Fruit fly (Drosophila melanogaster) whole organism, embryonic: Measurements from ENCODE around the gene CG7029.

ENCODE experiments used
- BEAF-32 ChIP-seq: fragments of 200-800 bp; sonication (Bioruptor generic); optimal IDR thresholded peaks from 3 replicates; lab custom pipeline; 2017; ENCODE audit warnings: missing biosample characterization, missing genetic modification characterization, mild to moderate bottlenecking, moderate library complexity, missing genetic modification reagents
- CG10274 ChIP-seq: fragments of 200-800 bp; sonication (Bioruptor generic); optimal IDR thresholded peaks from 3 replicates; lab custom pipeline; 2017; ENCODE audit warnings: missing biosample characterization, mild to moderate bottlenecking, missing genetic modification characterization
- CG10462 ChIP-seq: fragments of 200-800 bp; sonication (Bioruptor generic); optimal IDR thresholded peaks from 2 replicates; lab custom pipeline; 2016; ENCODE audit warnings: missing biosample characterization, missing genetic modification characterization
- CG11723 ChIP-seq: fragments of 200-800 bp; sonication (Bioruptor generic); optimal IDR thresholded peaks from 2 replicates; lab custom pipeline; 2017; ENCODE audit warnings: missing biosample characterization, mild to moderate bottlenecking, missing genetic modification characterization
- CG12071 ChIP-seq: fragments of 200-800 bp; sonication (Bioruptor generic); optimal IDR thresholded peaks from 3 replicates; lab custom pipeline; 2018; ENCODE audit warnings: missing biosample characterization, mild to moderate bottlenecking, missing genetic modification characterization
- CG12769 ChIP-seq: fragments of 200-800 bp; sonication (Bioruptor generic); optimal IDR thresholded peaks from 2 replicates; lab custom pipeline; 2019; ENCODE audit warnings: missing biosample characterization, mild to moderate bottlenecking, missing genetic modification characterization, moderate library complexity
- CG13123 ChIP-seq: fragments of 200-800 bp; sonication (Bioruptor generic); optimal IDR thresholded peaks from 2 replicates; lab custom pipeline; 2016; ENCODE audit warnings: missing biosample characterization, missing genetic modification characterization
- CG14050 ChIP-seq: fragments of 200-800 bp; sonication (Bioruptor generic); IDR thresholded peaks from 3 replicates; pipeline ENCODE4 v1.3.6; 2022; ENCODE audit warnings: missing biosample characterization, missing genetic modification characterization
- CG15514 ChIP-seq: fragments of 200-800 bp; sonication (Bioruptor generic); optimal IDR thresholded peaks from 3 replicates; lab custom pipeline; 2017; ENCODE audit warnings: missing biosample characterization, missing genetic modification characterization, mild to moderate bottlenecking, moderate library complexity, missing genetic modification reagents
- CG1603 ChIP-seq: fragments of 200-800 bp; sonication (Bioruptor generic); optimal IDR thresholded peaks from 2 replicates; lab custom pipeline; 2019; ENCODE audit warnings: missing biosample characterization, mild to moderate bottlenecking, missing genetic modification characterization, moderate library complexity
- CG16813 ChIP-seq: fragments of 200-800 bp; sonication (Bioruptor generic); IDR thresholded peaks from 3 replicates; pipeline ENCODE4 v1.3.6; 2022; ENCODE audit warnings: missing biosample characterization, missing genetic modification characterization; ENCODE audit not compliant: partially characterized antibody
- CG17912 ChIP-seq: fragments of 200-800 bp; sonication (Bioruptor generic); optimal IDR thresholded peaks from 2 replicates; lab custom pipeline; 2018; ENCODE audit warnings: missing biosample characterization, mild to moderate bottlenecking, missing genetic modification characterization
- CG18764 ChIP-seq: fragments of 200-800 bp; sonication (Bioruptor generic); optimal IDR thresholded peaks from 3 replicates; lab custom pipeline; 2016; ENCODE audit warnings: missing biosample characterization, missing genetic modification characterization
- CG2199 ChIP-seq: fragments of 200-800 bp; sonication (Bioruptor generic); IDR thresholded peaks from 3 replicates; pipeline ENCODE4 v1.3.6; 2022; ENCODE audit warnings: missing biosample characterization, missing genetic modification characterization
- CG31388 ChIP-seq: fragments of 200-800 bp; sonication (Bioruptor generic); optimal IDR thresholded peaks from 2 replicates; lab custom pipeline; 2016; ENCODE audit warnings: missing biosample characterization, missing genetic modification characterization
- CG31441 ChIP-seq: fragments of 200-800 bp; sonication (Bioruptor generic); IDR thresholded peaks from 2 replicates; pipeline ENCODE4 v1.3.6; 2022; ENCODE audit warnings: missing biosample characterization, missing genetic modification characterization
- CG3163 ChIP-seq: fragments of 200-800 bp; sonication (Bioruptor generic); optimal IDR thresholded peaks from 3 replicates; lab custom pipeline; 2016; ENCODE audit warnings: missing biosample characterization, missing genetic modification characterization
- CG3995 ChIP-seq: fragments of 200-800 bp; sonication (Bioruptor generic); optimal IDR thresholded peaks from 3 replicates; lab custom pipeline; 2016; ENCODE audit warnings: missing biosample characterization, missing genetic modification characterization
- CG4404 ChIP-seq: fragments of 200-800 bp; sonication (Bioruptor generic); IDR thresholded peaks from 2 replicates; pipeline ENCODE4 v1.3.6; 2022; ENCODE audit warnings: missing biosample characterization, missing genetic modification characterization
- CG4424 ChIP-seq: fragments of 200-800 bp; sonication (Bioruptor generic); optimal IDR thresholded peaks from 3 replicates; lab custom pipeline; 2016; ENCODE audit warnings: missing biosample characterization, missing genetic modification characterization
- CG6765 ChIP-seq: fragments of 200-800 bp; sonication (Bioruptor generic); optimal IDR thresholded peaks from 3 replicates; lab custom pipeline; 2017; ENCODE audit warnings: missing biosample characterization, mild to moderate bottlenecking, missing genetic modification characterization
- CG6791 ChIP-seq: fragments of 200-800 bp; sonication (Bioruptor generic); IDR thresholded peaks from 3 replicates; pipeline ENCODE4 v1.3.6; 2022; ENCODE audit warnings: missing biosample characterization, missing genetic modification characterization; ENCODE audit not compliant: partially characterized antibody
- CG7556 ChIP-seq: fragments of 200-800 bp; sonication (Bioruptor generic); optimal IDR thresholded peaks from 2 replicates; lab custom pipeline; 2017; ENCODE audit warnings: missing biosample characterization, mild to moderate bottlenecking, missing genetic modification characterization
- CG7987 ChIP-seq: fragments of 200-800 bp; sonication (Bioruptor generic); optimal IDR thresholded peaks from 2 replicates; lab custom pipeline; 2018; ENCODE audit warnings: missing biosample characterization, mild to moderate bottlenecking, missing genetic modification characterization, moderate library complexity
- Dip3 ChIP-seq: fragments of 200-800 bp; sonication (Bioruptor generic); optimal IDR thresholded peaks from 3 replicates; lab custom pipeline; 2016; ENCODE audit warnings: missing biosample characterization, missing genetic modification characterization
- Doc2 ChIP-seq: fragments of 200-800 bp; sonication (Bioruptor generic); IDR thresholded peaks from 2 replicates; pipeline ENCODE4 v1.3.6; 2022; ENCODE audit warnings: missing biosample characterization, missing genetic modification characterization
- HHEX ChIP-seq: fragments of 200-800 bp; sonication (Bioruptor generic); optimal IDR thresholded peaks from 3 replicates; lab custom pipeline; 2017; ENCODE audit warnings: missing biosample characterization, mild to moderate bottlenecking, missing genetic modification characterization, missing genetic modification reagents
- Hr78 ChIP-seq, 2 experiments: fragments of 200-800 bp in 1 of 2; fragments of >200 bp in 1 of 2; sonication (Bioruptor generic) in 1 of 2; optimal IDR thresholded peaks; 2 replicates each; lab custom pipeline; 2017 to 2019; ENCODE audit warnings: missing biosample characterization in 2 of 2, missing genetic modification characterization in 2 of 2, mild to moderate bottlenecking in 1 of 2, moderate library complexity in 1 of 2
- MBD-R2 ChIP-seq: fragments of 200-800 bp; sonication (Bioruptor generic); IDR thresholded peaks from 2 replicates; pipeline ENCODE4 v1.3.6; 2022; ENCODE audit warnings: missing biosample characterization, missing genetic modification characterization
- Med ChIP-seq: fragments of 200-800 bp; sonication (Bioruptor generic); peaks from one replicate; lab custom pipeline; 2016; ENCODE audit warnings: missing biosample characterization, missing genetic modification characterization, mild to moderate bottlenecking, inconsistent platforms, moderate library complexity
- Ravus ChIP-seq: fragments of 200-800 bp; sonication (Bioruptor generic); IDR thresholded peaks from 2 replicates; pipeline ENCODE4 v1.3.6; 2022; ENCODE audit warnings: missing biosample characterization, missing genetic modification characterization
- Side ChIP-seq: fragments of 200-800 bp; sonication (Bioruptor generic); optimal IDR thresholded peaks from 2 replicates; lab custom pipeline; 2016; ENCODE audit warnings: missing biosample characterization, missing genetic modification characterization
- Six4 ChIP-seq: fragments of 200-800 bp; sonication (Bioruptor generic); optimal IDR thresholded peaks from 2 replicates; lab custom pipeline; 2016; ENCODE audit warnings: missing biosample characterization, missing genetic modification characterization
- Stat92E ChIP-seq, 3 experiments: fragments of >200 bp in 2 of 3; fragments of 200-800 bp in 1 of 3; sonication (Bioruptor generic) in 1 of 3; optimal IDR thresholded peaks; 2 replicates each; lab custom pipeline; 2017 to 2019; ENCODE audit warnings: missing biosample characterization in 3 of 3, missing genetic modification characterization in 3 of 3, mild to moderate bottlenecking in 1 of 3, moderate library complexity in 1 of 3
- al ChIP-seq: fragments of 200-800 bp; sonication (Bioruptor generic); IDR thresholded peaks from 2 replicates; pipeline ENCODE4 v1.3.6; 2022; ENCODE audit warnings: missing biosample characterization, missing genetic modification characterization
- ash1 ChIP-seq: fragments of 200-800 bp; sonication (Bioruptor generic); optimal IDR thresholded peaks from 2 replicates; lab custom pipeline; 2018; ENCODE audit warnings: missing biosample characterization, mild to moderate bottlenecking, missing genetic modification characterization
- crc ChIP-seq: fragments of 200-800 bp; sonication (Bioruptor generic); optimal IDR thresholded peaks from 2 replicates; lab custom pipeline; 2016; ENCODE audit warnings: missing biosample characterization, missing genetic modification characterization
- da ChIP-seq: fragments of 200-800 bp; sonication (Bioruptor generic); optimal IDR thresholded peaks from 2 replicates; lab custom pipeline; 2016; ENCODE audit warnings: missing biosample characterization, missing genetic modification characterization
- dan ChIP-seq: fragments of 200-800 bp; sonication (Bioruptor generic); IDR thresholded peaks from 2 replicates; pipeline ENCODE4 v1.3.6; 2022; ENCODE audit warnings: missing biosample characterization, missing genetic modification characterization
- eyg ChIP-seq: fragments of 200-800 bp; sonication (Bioruptor generic); optimal IDR thresholded peaks from 3 replicates; lab custom pipeline; 2016; ENCODE audit warnings: missing biosample characterization, missing genetic modification characterization
- fd102C ChIP-seq: fragments of 200-800 bp; sonication (Bioruptor generic); optimal IDR thresholded peaks from 2 replicates; lab custom pipeline; 2018; ENCODE audit warnings: missing biosample characterization, mild to moderate bottlenecking, missing genetic modification characterization, moderate library complexity
- fd96Cb ChIP-seq: fragments of 200-800 bp; sonication (Bioruptor generic); optimal IDR thresholded peaks from 2 replicates; lab custom pipeline; 2018; ENCODE audit warnings: missing biosample characterization, mild to moderate bottlenecking, missing genetic modification characterization, moderate library complexity
- grau ChIP-seq: fragments of 200-800 bp; optimal IDR thresholded peaks from 3 replicates; lab custom pipeline; 2019; ENCODE audit warnings: missing biosample characterization, mild to moderate bottlenecking, missing genetic modification characterization, moderate library complexity
- gro ChIP-seq: fragments of 200-800 bp; sonication (Bioruptor generic); optimal IDR thresholded peaks from 2 replicates; lab custom pipeline; 2016; ENCODE audit warnings: missing biosample characterization, missing genetic modification characterization
- h ChIP-seq: fragments of >200 bp; optimal IDR thresholded peaks from 2 replicates; lab custom pipeline; 2017
- lab ChIP-seq: fragments of 200-800 bp; sonication (Bioruptor generic); optimal IDR thresholded peaks from 3 replicates; lab custom pipeline; 2017; ENCODE audit warnings: missing biosample characterization, missing genetic modification characterization, mild to moderate bottlenecking, moderate library complexity, missing genetic modification reagents
- pfk ChIP-seq: fragments of 200-800 bp; sonication (Bioruptor generic); optimal IDR thresholded peaks from 2 replicates; lab custom pipeline; 2018; ENCODE audit warnings: missing biosample characterization, mild to moderate bottlenecking, missing genetic modification characterization, moderate library complexity
- pho ChIP-seq: fragments of 200-800 bp; sonication (Bioruptor generic); optimal IDR thresholded peaks from 2 replicates; lab custom pipeline; 2016; ENCODE audit warnings: missing biosample characterization, missing genetic modification characterization
- sens-2 ChIP-seq: fragments of 200-800 bp; sonication (Bioruptor generic); IDR thresholded peaks from 2 replicates; pipeline ENCODE4 v1.3.6; 2022; ENCODE audit warnings: missing biosample characterization, missing genetic modification characterization
- vfl ChIP-seq: fragments of 200-800 bp; sonication (Bioruptor generic); optimal IDR thresholded peaks from 2 replicates; lab custom pipeline; 2016; ENCODE audit warnings: missing biosample characterization, missing genetic modification characterization

Gene CG7029

DNA sequence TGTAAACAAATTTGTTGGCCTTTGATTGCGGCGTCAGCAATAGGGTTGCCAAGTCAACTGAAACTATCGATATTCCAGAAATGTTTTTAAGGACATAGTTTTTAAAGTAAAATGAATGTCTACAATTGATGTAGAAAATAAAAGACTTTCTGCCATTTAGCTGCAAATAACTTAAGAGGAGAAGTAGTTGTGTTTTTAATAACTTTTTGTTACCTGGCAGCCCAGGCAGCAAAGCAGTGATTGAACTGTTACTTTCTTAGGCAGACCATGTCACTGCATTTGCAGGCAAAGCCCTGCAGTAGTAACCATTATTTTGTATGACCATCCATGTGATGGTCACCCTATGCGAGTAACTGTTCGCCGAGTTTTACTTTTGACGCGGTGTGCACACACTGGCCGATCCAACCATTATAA, at the start of gene CG7029, which contains the start of the genes rumi and Usp12-46 (continued):
- peak; percentile 88 for TF ChIP-seq CG14050 (GFP tag; lab: Robert Waterston, UW)
- peak; percentile 68 for TF ChIP-seq CG13123 (GFP tag; lab: Kevin White, UChicago)
- peak; percentile 63 for TF ChIP-seq CG6765
- TF ChIP-seq lab: peak; percentile 90
- no peak for TF ChIP-seq CG12769
- peak; percentile 98 for TF ChIP-seq Med (GFP tag; lab: Kevin White, UChicago)
- TF ChIP-seq al: peak; percentile 75
- TF ChIP-seq h (lab: Kevin White, UChicago): no peak
- peak; percentile 59 for TF ChIP-seq CG11723
- peak; percentile 73 for TF ChIP-seq CG10462 (GFP tag; lab: Kevin White, UChicago)
- peak; percentile 68 for TF ChIP-seq CG18764 (GFP tag; lab: Kevin White, UChicago)
- peak in 1 of 3 experiments; percentile 18 for TF ChIP-seq Stat92E (GFP tag; optimal IDR thresholded peaks at IDR 0.05; lab: Kevin White, UChicago)
- TF ChIP-seq Side (GFP tag; lab: Kevin White, UChicago): peak; percentile 91
- TF ChIP-seq CG4424 (GFP tag; lab: Kevin White, UChicago): peak; percentile 88
- TF ChIP-seq CG6791 (GFP tag; lab: Robert Waterston, UW): peak; percentile 73; the same call in 2 of the 3 replicates
- peak; percentile 10 for TF ChIP-seq CG10274
- peak; percentile 92 for TF ChIP-seq MBD-R2 (GFP tag; lab: Robert Waterston, UW)
- TF ChIP-seq CG17912 (GFP tag; lab: Kevin White, UChicago): peak; percentile 68
- peak; percentile 92 for TF ChIP-seq Dip3 (GFP tag; lab: Kevin White, UChicago)
- peak; percentile 91 for TF ChIP-seq gro (GFP tag; lab: Kevin White, UChicago)
- TF ChIP-seq CG7987 (GFP tag; lab: Kevin White, UChicago): peak; percentile 57
- peak; percentile 52 for TF ChIP-seq CG31388
- TF ChIP-seq CG12071 (GFP tag; lab: Kevin White, UChicago): peak; percentile 59
- TF ChIP-seq da (GFP tag; lab: Kevin White, UChicago): peak; percentile 85
- TF ChIP-seq eyg (GFP tag; lab: Kevin White, UChicago): peak; percentile 58
- peak; percentile 75 for TF ChIP-seq CG7556 (GFP tag; lab: Kevin White, UChicago)
- peak; percentile 74 for TF ChIP-seq crc
- TF ChIP-seq fd102C (GFP tag; lab: Kevin White, UChicago): peak; percentile 76
- peak; percentile 72 for TF ChIP-seq CG4404 (GFP tag; lab: Robert Waterston, UW)
- TF ChIP-seq CG16813 (GFP tag; lab: Robert Waterston, UW): peak; percentile 81
- TF ChIP-seq grau (tag; lab: Kevin White, UChicago): peak; percentile 87
- peak; percentile 65 for TF ChIP-seq Six4 (GFP tag; lab: Kevin White, UChicago)
- TF ChIP-seq CG2199 (GFP tag; lab: Robert Waterston, UW): 0 out of 3 replicates have a peak, but pooled peaks have one; percentile 33
- TF ChIP-seq Hr78 (GFP tag; optimal IDR thresholded peaks at IDR 0.05; lab: Kevin White, UChicago): no peak
- TF ChIP-seq ash1: no peak
- peak; percentile 77; the same call in 1 of the 2 replicates for TF ChIP-seq sens-2
- TF ChIP-seq CG3163 (GFP tag; lab: Kevin White, UChicago): peak; percentile 81
- peak; percentile 38 for TF ChIP-seq pfk (GFP tag; lab: Kevin White, UChicago)
- peak; percentile 87 for TF ChIP-seq pho (GFP tag; lab: Kevin White, UChicago)
- TF ChIP-seq CG3995 (GFP tag; lab: Kevin White, UChicago): peak; percentile 100
- TF ChIP-seq Ravus: peak; percentile 30
- peak; percentile 68 for TF ChIP-seq vfl (GFP tag; lab: Kevin White, UChicago)
- TF ChIP-seq CG1603 (tag; lab: Kevin White, UChicago): peak; percentile 89
- no peak for TF ChIP-seq dan (GFP tag; lab: Robert Waterston, UW)
- TF ChIP-seq BEAF-32 (GFP tag; lab: Kevin White, UChicago): peak; percentile 87
- TF ChIP-seq CG15514 (GFP tag; lab: Kevin White, UChicago): peak; percentile 73
- TF ChIP-seq HHEX (GFP tag; lab: Kevin White, UChicago): peak; percentile 77
- no peak for TF ChIP-seq Doc2 (GFP tag; lab: Robert Waterston, UW)
- TF ChIP-seq CG31441 (GFP tag; lab: Robert Waterston, UW): peak; percentile 94
- peak; percentile 82 for TF ChIP-seq fd96Cb (tag; lab: Kevin White, UChicago)
